Worm (Caenorhabditis elegans) whole organism, late embryonic: ENCODE measurements around the gene srj-1.
A peak's percentile ranks its signal among the peaks of the same experiment; 100 is the strongest.

Experiments used
- C38D4.7 ChIP-seq: fragments of 200-800 bp; sonication (Bioruptor generic); optimal IDR thresholded peaks from 2 replicates; lab custom pipeline; 2018; ENCODE audit warnings: mild to moderate bottlenecking, missing genetic modification characterization, moderate library complexity, missing compliant biosample characterization
- K02D7.2 ChIP-seq: sonication (generic microtip); optimal IDR thresholded peaks from 2 replicates; lab custom pipeline; 2017; ENCODE audit warnings: mild to moderate bottlenecking, missing genetic modification characterization, missing compliant biosample characterization
- K09A11.1 ChIP-seq: sonication (generic microtip); optimal IDR thresholded peaks from 2 replicates; lab custom pipeline; 2017; ENCODE audit warnings: antibody characterized with exemption, mild to moderate bottlenecking, missing genetic modification characterization, missing compliant biosample characterization; ENCODE audit not compliant: insufficient read depth
- T23F11.4 ChIP-seq: fragments of 200-800 bp; sonication (Bioruptor generic); optimal IDR thresholded peaks from 2 replicates; lab custom pipeline; 2018; ENCODE audit warnings: mild to moderate bottlenecking, missing genetic modification characterization, missing compliant biosample characterization
- ahr-1 ChIP-seq: sonication (generic microtip); optimal IDR thresholded peaks from 2 replicates; lab custom pipeline; 2016; ENCODE audit warnings: missing genetic modification characterization, missing compliant biosample characterization
- ama-1 ChIP-seq: fragments of 150-350 bp; optimal IDR thresholded peaks from 2 replicates; lab custom pipeline; 2014
- ceh-19 ChIP-seq: fragments of 200-800 bp; sonication (Bioruptor generic); optimal IDR thresholded peaks from 2 replicates; lab custom pipeline; 2018; ENCODE audit warnings: mild to moderate bottlenecking, missing genetic modification characterization, missing compliant biosample characterization
- ceh-2 ChIP-seq: sonication (generic microtip); optimal IDR thresholded peaks from 2 replicates; lab custom pipeline; 2016; ENCODE audit warnings: missing genotype, missing genetic modification characterization, missing compliant biosample characterization
- ceh-45 ChIP-seq: fragments of 200-800 bp; sonication (Bioruptor generic); IDR thresholded peaks from 2 replicates; pipeline ENCODE4 v1.3.6; 2022; ENCODE audit warnings: missing genetic modification reagents, missing genetic modification characterization, missing compliant biosample characterization
- ceh-48 ChIP-seq: sonication (generic microtip); optimal IDR thresholded peaks from 2 replicates; lab custom pipeline; 2016; ENCODE audit warnings: missing genetic modification characterization, inconsistent platforms, missing compliant biosample characterization
- ceh-6 ChIP-seq: fragments of 200-800 bp; sonication (Bioruptor generic); optimal IDR thresholded peaks from 2 replicates; lab custom pipeline; 2018; ENCODE audit warnings: mild to moderate bottlenecking, missing genetic modification characterization, missing compliant biosample characterization
- che-1 ChIP-seq: sonication (generic microtip); optimal IDR thresholded peaks from 2 replicates; lab custom pipeline; 2016; ENCODE audit warnings: mild to moderate bottlenecking, missing genetic modification characterization, missing compliant biosample characterization
- dmd-4 ChIP-seq: sonication (generic microtip); optimal IDR thresholded peaks from 2 replicates; lab custom pipeline; 2016; ENCODE audit warnings: borderline replicate concordance, missing genetic modification characterization, missing compliant biosample characterization
- elt-2 ChIP-seq: sonication (generic microtip); optimal IDR thresholded peaks from 2 replicates; lab custom pipeline; 2016; ENCODE audit warnings: missing genetic modification reagents, missing genetic modification characterization, missing compliant biosample characterization
- fkh-10 ChIP-seq: fragments of 150-350 bp; optimal IDR thresholded peaks from 2 replicates; lab custom pipeline; 2014; ENCODE audit warnings: missing biosample characterization, missing genetic modification reagents, missing genetic modification characterization
- fkh-6 ChIP-seq: sonication (generic microtip); optimal IDR thresholded peaks from 2 replicates; lab custom pipeline; 2016; ENCODE audit warnings: missing genetic modification characterization, missing compliant biosample characterization
- gmeb-2 ChIP-seq: sonication (generic microtip); optimal IDR thresholded peaks from 2 replicates; lab custom pipeline; 2016; ENCODE audit warnings: missing genetic modification characterization, inconsistent platforms, missing compliant biosample characterization
- hlh-6 ChIP-seq: sonication (generic microtip); optimal IDR thresholded peaks from 2 replicates; lab custom pipeline; 2016; ENCODE audit warnings: missing genotype, missing genetic modification characterization, missing compliant biosample characterization
- lin-11 ChIP-seq: fragments of 200-800 bp; sonication (Bioruptor generic); optimal IDR thresholded peaks from 2 replicates; lab custom pipeline; 2018; ENCODE audit warnings: mild to moderate bottlenecking, missing genetic modification characterization, missing compliant biosample characterization
- nhr-232 ChIP-seq: sonication (generic microtip); optimal IDR thresholded peaks from 2 replicates; lab custom pipeline; 2016; ENCODE audit warnings: missing genetic modification characterization, missing compliant biosample characterization
- npax-4 ChIP-seq: sonication (generic microtip); optimal IDR thresholded peaks from 2 replicates; lab custom pipeline; 2016; ENCODE audit warnings: missing genetic modification characterization, missing compliant biosample characterization
- pag-3 ChIP-seq: sonication (generic microtip); optimal IDR thresholded peaks from 2 replicates; lab custom pipeline; 2016; ENCODE audit warnings: missing compliant biosample characterization, missing genetic modification characterization, borderline replicate concordance
- pat-9 ChIP-seq: fragments of 200-800 bp; sonication (Bioruptor generic); optimal IDR thresholded peaks from 2 replicates; lab custom pipeline; 2018; ENCODE audit warnings: mild to moderate bottlenecking, missing genetic modification characterization, moderate library complexity, missing compliant biosample characterization
- pax-1 ChIP-seq: fragments of 150-350 bp; optimal IDR thresholded peaks from 2 replicates; lab custom pipeline; 2014; ENCODE audit warnings: missing biosample characterization, missing genetic modification characterization
- pha-2 ChIP-seq: sonication (generic microtip); optimal IDR thresholded peaks from 2 replicates; lab custom pipeline; 2017; ENCODE audit warnings: mild to moderate bottlenecking, missing genetic modification characterization, missing compliant biosample characterization
- pha-4 ChIP-seq: fragments of 150-350 bp; optimal IDR thresholded peaks from 2 replicates; lab custom pipeline; 2018; ENCODE audit warnings: missing biosample characterization, missing genetic modification reagents, missing genetic modification characterization
- pros-1 ChIP-seq: fragments of 150-350 bp; optimal IDR thresholded peaks from 2 replicates; lab custom pipeline; 2014; ENCODE audit warnings: missing biosample characterization, missing genetic modification reagents, missing genetic modification characterization
- ref-2 ChIP-seq: sonication (generic microtip); optimal IDR thresholded peaks from 2 replicates; lab custom pipeline; 2016; ENCODE audit warnings: missing genetic modification characterization, missing compliant biosample characterization
- sdc-2 ChIP-seq: sonication (generic microtip); optimal IDR thresholded peaks from 2 replicates; lab custom pipeline; 2016; ENCODE audit warnings: missing genotype, missing genetic modification characterization, missing compliant biosample characterization
- syd-9 ChIP-seq: sonication (generic microtip); optimal IDR thresholded peaks from 2 replicates; lab custom pipeline; 2016; ENCODE audit warnings: mild to moderate bottlenecking, missing genetic modification characterization, moderate library complexity, missing compliant biosample characterization
- unc-42 ChIP-seq: sonication (generic microtip); optimal IDR thresholded peaks from 2 replicates; lab custom pipeline; 2016; ENCODE audit warnings: missing genotype, missing genetic modification characterization, missing compliant biosample characterization
- unc-55 ChIP-seq: sonication (generic microtip); optimal IDR thresholded peaks from 2 replicates; lab custom pipeline; 2017; ENCODE audit warnings: missing biosample characterization, missing genetic modification reagents, missing genetic modification characterization

srj-1 gene

ce11 chrIV:11930572-11930971 lies 34.7 kb downstream of the srj-1 start, which contains the start of gene nhx-9:
nhx-9 (plus strand) TSS chrIV:11930872.
- no peak for TF ChIP-seq pha-4 (tag; lab: Kevin White, UChicago)
- TF ChIP-seq, all 69 proteins: peak for 0

- TF ChIP-seq nhr-232 (tag; lab: Kevin White, UChicago) (peak; percentile 43), ceh-6 (GFP tag; lab: Kevin White, UChicago) (peak; percentile 44), che-1 (tag; lab: Kevin White, UChicago) (peak; percentile 39), pha-2 (tag; lab: Kevin White, UChicago) (no peak), T23F11.4 (GFP tag; lab: Kevin White, UChicago) (peak; percentile 30), sdc-2 (no peak), elt-2 (peak; percentile 25), ceh-45 (GFP tag; lab: Robert Waterston, UW) (no peak), pax-1 (tag; lab: Kevin White, UChicago) (no peak), lin-11 (tag; lab: Kevin White, UChicago) (peak; percentile 44), pag-3 (tag; lab: Kevin White, UChicago) (no peak), fkh-6 (tag; lab: Kevin White, UChicago) (peak; percentile 19), C38D4.7 (GFP tag; lab: Kevin White, UChicago) (peak; percentile 34), syd-9 (tag; lab: Kevin White, UChicago) (peak; percentile 27), ref-2 (tag; lab: Kevin White, UChicago) (peak; percentile 50), gmeb-2 (tag; lab: Kevin White, UChicago) (peak; percentile 18)
These were observed 36.8 kb downstream of the srj-1 start for ce11 chrIV:11928388-11928787.

ce11 chrIV:11925346-11926075 lies 39.7 kb downstream of the srj-1 start, which contains the start of the genes srlf-33 and srlf-32:
srlf-33 (minus strand) TSS chrIV:11925446.
srlf-32 (plus strand) TSS chrIV:11926025.
- TF ChIP-seq pros-1 (tag; lab: Kevin White, UChicago) (no peak), nhr-232 (tag; lab: Kevin White, UChicago) (no peak), pha-2 (tag; lab: Kevin White, UChicago) (no peak), K02D7.2 (tag; lab: Kevin White, UChicago) (no peak)

ce11 chrIV:11924092-11924491 lies 41.1 kb downstream of the srj-1 start:
- no peak for TF ChIP-seq ceh-48
- peak; percentile 11 for TF ChIP-seq unc-55
- no peak for TF ChIP-seq K09A11.1 (tag; lab: Kevin White, UChicago)
- TF ChIP-seq, all 69 proteins: peak for 1

- no peak for TF ChIP-seq pat-9
These were observed 42.2 kb downstream of the srj-1 start, which contains the start of gene srlf-31 for ce11 chrIV:11923074-11923473. srlf-31 (minus strand) TSS chrIV:11923174.

- TF ChIP-seq fkh-6 (tag; lab: Kevin White, UChicago): no peak
- no peak for TF ChIP-seq hlh-6 (tag; lab: Kevin White, UChicago)
- TF ChIP-seq ama-1 (lab: Kevin White, UChicago): no peak
- TF ChIP-seq ceh-19: no peak
- TF ChIP-seq, all 69 proteins: peak for 0
These were observed 43.2 kb downstream of the srj-1 start, which contains the start of gene ZK822.1 for ce11 chrIV:11922011-11922410. ZK822.1 (minus strand) TSS chrIV:11922131.

- TF ChIP-seq pat-9: no peak
- TF ChIP-seq npax-4 (tag; lab: Kevin White, UChicago): no peak
- no peak for TF ChIP-seq ahr-1 (tag; lab: Kevin White, UChicago)
- no peak for TF ChIP-seq fkh-10
- no peak for TF ChIP-seq ceh-2 (tag; lab: Kevin White, UChicago)
- TF ChIP-seq unc-42 (tag; lab: Kevin White, UChicago): no peak
- TF ChIP-seq dmd-4: no peak
- TF ChIP-seq, all 69 proteins: peak for 0
These were observed 46.2 kb downstream of the srj-1 start for ce11 chrIV:11919067-11919466.
